Fruit fly (Drosophila melanogaster) whole organism, prepupa: ENCODE data around the gene CG14014.

Experiments
- CG10631 ChIP-seq: fragments of 200-800 bp; sonication (Bioruptor generic); optimal IDR thresholded peaks from 2 replicates; lab custom pipeline; 2016; ENCODE audit warnings: missing biosample characterization, missing genetic modification characterization
- CG11294 ChIP-seq: fragments of 200-800 bp; sonication (Bioruptor generic); IDR thresholded peaks from 2 replicates; pipeline ENCODE4 v1.3.6; 2022; ENCODE audit warnings: missing biosample characterization, missing genetic modification characterization
- CG11902 ChIP-seq: fragments of 200-800 bp; sonication (Bioruptor generic); optimal IDR thresholded peaks from 3 replicates; lab custom pipeline; 2016; ENCODE audit warnings: missing biosample characterization, missing genetic modification characterization
- CG15336 ChIP-seq: fragments of 200-800 bp; sonication (Bioruptor generic); IDR thresholded peaks from 2 replicates; pipeline ENCODE4 v1.3.6; 2022; ENCODE audit warnings: missing biosample characterization, missing genetic modification characterization
- CG31627 ChIP-seq: fragments of 200-800 bp; sonication (Bioruptor generic); optimal IDR thresholded peaks from 3 replicates; lab custom pipeline; 2016; ENCODE audit warnings: missing biosample characterization, missing genetic modification characterization
- CG8119 ChIP-seq: fragments of 200-800 bp; sonication (Bioruptor generic); IDR thresholded peaks from 3 replicates; pipeline ENCODE4 v1.3.6; 2022; ENCODE audit warnings: missing biosample characterization, missing genetic modification characterization
- CG8632 ChIP-seq: fragments of 200-800 bp; sonication (Bioruptor generic); optimal IDR thresholded peaks from 3 replicates; lab custom pipeline; 2016; ENCODE audit warnings: missing biosample characterization, missing genetic modification characterization
- Eip78C ChIP-seq: fragments of 200-800 bp; sonication (Bioruptor generic); peaks from one replicate; lab custom pipeline; 2016; ENCODE audit warnings: missing biosample characterization, missing genetic modification characterization
- Gug ChIP-seq: fragments of 200-800 bp; sonication (Bioruptor generic); IDR thresholded peaks from 2 replicates; pipeline ENCODE4 v1.3.6; 2022; ENCODE audit warnings: missing biosample characterization, missing genetic modification characterization
- Met ChIP-seq: fragments of 200-800 bp; sonication (Bioruptor generic); optimal IDR thresholded peaks from 3 replicates; lab custom pipeline; 2016; ENCODE audit warnings: missing biosample characterization, missing genetic modification characterization
- esn ChIP-seq: fragments of 200-800 bp; sonication (Bioruptor generic); optimal IDR thresholded peaks from 2 replicates; lab custom pipeline; 2016; ENCODE audit warnings: missing biosample characterization, mild to moderate bottlenecking, missing genetic modification characterization, moderate library complexity
- fkh ChIP-seq: fragments of 200-800 bp; sonication (Bioruptor generic); optimal IDR thresholded peaks from 3 replicates; lab custom pipeline; 2017; ENCODE audit warnings: missing biosample characterization, mild to moderate bottlenecking, missing genetic modification characterization, moderate library complexity
- topi ChIP-seq: fragments of 200-800 bp; sonication (Bioruptor generic); optimal IDR thresholded peaks from 3 replicates; lab custom pipeline; 2016; ENCODE audit warnings: missing biosample characterization, missing genetic modification characterization

DNA sequence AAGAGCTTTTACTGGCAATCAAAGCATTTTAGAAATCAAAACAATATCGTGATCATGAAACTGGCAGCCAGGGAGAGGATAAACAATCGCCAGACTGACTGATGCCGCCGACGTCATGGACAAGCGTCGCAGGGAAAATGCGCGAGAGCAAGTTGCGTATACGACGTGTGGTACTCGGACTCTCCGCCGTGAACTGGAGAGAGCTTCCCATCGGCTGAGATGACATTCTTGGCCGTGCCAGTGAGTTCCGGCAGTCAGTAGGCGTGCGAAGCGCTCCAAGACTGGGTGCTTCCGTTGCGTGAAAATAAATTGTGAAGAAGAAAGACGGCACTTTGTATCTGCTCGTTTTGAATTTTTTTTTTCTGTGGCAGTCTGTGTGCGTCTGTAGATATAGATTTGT is 4.2 kb upstream of the CG14014 start, which contains the start of gene GluRIIA:
- no peak for TF ChIP-seq Met (GFP tag; lab: Kevin White, UChicago)
- TF ChIP-seq Gug (GFP tag; lab: Robert Waterston, UW): no peak
- TF ChIP-seq CG8119: no peak
- no peak for TF ChIP-seq CG11294 (GFP tag; lab: Robert Waterston, UW)
- TF ChIP-seq CG10631 (GFP tag; lab: Kevin White, UChicago): no peak
- TF ChIP-seq Eip78C (GFP tag; lab: Kevin White, UChicago): no peak
- no peak for TF ChIP-seq topi (GFP tag; lab: Kevin White, UChicago)
- TF ChIP-seq CG15336 (GFP tag; lab: Robert Waterston, UW): no peak
- TF ChIP-seq CG31627 (GFP tag; lab: Kevin White, UChicago): no peak
- no peak for TF ChIP-seq esn (GFP tag; lab: Kevin White, UChicago)
- no peak for TF ChIP-seq CG11902 (GFP tag; lab: Kevin White, UChicago)
- no peak for TF ChIP-seq CG8632 (GFP tag; lab: Kevin White, UChicago)
- TF ChIP-seq fkh (GFP tag; lab: Kevin White, UChicago): no peak
